Worm (Caenorhabditis elegans) whole organism, mixed stage, embryonic: ENCODE measurements around the gene gpx-4.

Experiments used
- bed-3 ChIP-seq: fragments of 200-800 bp; sonication (Bioruptor generic); optimal IDR thresholded peaks from 3 replicates; lab custom pipeline; 2018; ENCODE audit warnings: mild to moderate bottlenecking, missing genetic modification characterization, moderate library complexity, missing compliant biosample characterization
- ceh-39 ChIP-seq: fragments of 150-350 bp; optimal IDR thresholded peaks from 2 replicates; lab custom pipeline; 2014; ENCODE audit warnings: missing biosample characterization, missing genetic modification characterization
- elt-1 ChIP-seq: sonication (generic microtip); optimal IDR thresholded peaks from 2 replicates; lab custom pipeline; 2017; ENCODE audit warnings: missing genetic modification characterization, mild to moderate bottlenecking, missing compliant biosample characterization, antibody characterized with exemption, moderate library complexity, borderline replicate concordance; ENCODE audit not compliant: insufficient read depth
- mep-1 ChIP-seq: fragments of 150-350 bp; optimal IDR thresholded peaks from 2 replicates; lab custom pipeline; 2017; ENCODE audit warnings: missing biosample characterization, missing genetic modification reagents, missing genetic modification characterization, inconsistent platforms
- mls-2 ChIP-seq: sonication (generic microtip); optimal IDR thresholded peaks from 2 replicates; lab custom pipeline; 2016; ENCODE audit warnings: mild to moderate bottlenecking, missing genetic modification characterization, moderate library complexity, missing compliant biosample characterization
- nhr-237 ChIP-seq: fragments of 150-350 bp; optimal IDR thresholded peaks from 2 replicates; lab custom pipeline; 2014; ENCODE audit warnings: missing biosample characterization, missing genetic modification characterization
- nhr-28 ChIP-seq: fragments of 150-350 bp; optimal IDR thresholded peaks from 2 replicates; lab custom pipeline; 2014; ENCODE audit warnings: missing biosample characterization, missing genetic modification characterization
- nhr-76 ChIP-seq: sonication (generic microtip); optimal IDR thresholded peaks from 2 replicates; lab custom pipeline; 2017; ENCODE audit warnings: missing biosample characterization, missing genetic modification characterization
- pha-4 ChIP-seq: fragments of 150-350 bp; optimal IDR thresholded peaks from 2 replicates; lab custom pipeline; 2018; ENCODE audit warnings: missing biosample characterization, missing genetic modification reagents, missing genetic modification characterization
- sptf-1 ChIP-seq: sonication (generic microtip); optimal IDR thresholded peaks from 2 replicates; lab custom pipeline; 2017; ENCODE audit warnings: mild to moderate bottlenecking, missing genetic modification characterization, moderate library complexity, missing compliant biosample characterization
- tbx-8 ChIP-seq: fragments of 200-800 bp; sonication (Bioruptor generic); optimal IDR thresholded peaks from 2 replicates; lab custom pipeline; 2018; ENCODE audit warnings: mild to moderate bottlenecking, missing genetic modification characterization, moderate library complexity, missing compliant biosample characterization
- ztf-11 ChIP-seq: fragments of 150-350 bp; optimal IDR thresholded peaks from 2 replicates; lab custom pipeline; 2014; ENCODE audit warnings: missing biosample characterization, missing genetic modification characterization

ce11 chrIV:2708329-2708965, 33.6 kb upstream of the gpx-4 start:
- TF ChIP-seq tbx-8 (GFP tag; lab: Kevin White, UChicago) (no peak), nhr-28 (no peak), sptf-1 (tag; lab: Kevin White, UChicago) (no peak), pha-4 (tag; lab: Kevin White, UChicago) (peak; percentile 65), nhr-237 (peak; percentile 57), mep-1 (no peak), nhr-76 (tag; lab: Kevin White, UChicago) (no peak), ztf-11 (tag; lab: Kevin White, UChicago) (no peak), bed-3 (no peak), ceh-39 (tag; lab: Kevin White, UChicago) (no peak), mls-2 (tag; lab: Kevin White, UChicago) (no peak), elt-1 (no peak)
